Fruit fly (Drosophila melanogaster) whole organism: ENCODE measurements around the gene ATPsynB.

Experiments used
- psq ChIP-seq: fragments of >200 bp; optimal IDR thresholded peaks from 2 replicates; lab custom pipeline; 2017
- usp ChIP-seq: fragments of >200 bp; optimal IDR thresholded peaks from 2 replicates; lab custom pipeline; 2017; ENCODE audit warnings: missing biosample characterization, missing genetic modification characterization, mixed read lengths

DNA sequence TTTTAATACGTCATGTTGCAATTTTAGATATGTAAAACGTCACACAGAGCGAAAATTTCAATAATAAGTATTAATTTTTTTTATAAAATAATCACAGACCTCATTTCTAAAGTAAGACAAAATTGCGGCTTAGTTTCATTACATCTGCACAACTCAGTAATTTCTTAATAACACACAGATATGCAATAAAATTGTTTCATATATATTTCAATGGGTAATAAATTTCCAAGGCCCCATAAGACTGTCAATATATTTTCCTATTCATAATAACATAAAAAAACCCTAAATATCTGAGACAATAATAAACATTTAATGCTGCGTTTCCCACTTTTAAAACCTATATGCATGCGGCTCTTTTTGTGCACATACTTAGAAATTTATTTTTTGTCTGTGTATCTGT is 34.2 kb upstream of the ATPsynB start:
- TF ChIP-seq psq (lab: Kevin White, UChicago) = no peak
- no peak for TF ChIP-seq usp
